ENCODE assay signal across 1 fruit fly cellular context in the genomic region with DNA sequence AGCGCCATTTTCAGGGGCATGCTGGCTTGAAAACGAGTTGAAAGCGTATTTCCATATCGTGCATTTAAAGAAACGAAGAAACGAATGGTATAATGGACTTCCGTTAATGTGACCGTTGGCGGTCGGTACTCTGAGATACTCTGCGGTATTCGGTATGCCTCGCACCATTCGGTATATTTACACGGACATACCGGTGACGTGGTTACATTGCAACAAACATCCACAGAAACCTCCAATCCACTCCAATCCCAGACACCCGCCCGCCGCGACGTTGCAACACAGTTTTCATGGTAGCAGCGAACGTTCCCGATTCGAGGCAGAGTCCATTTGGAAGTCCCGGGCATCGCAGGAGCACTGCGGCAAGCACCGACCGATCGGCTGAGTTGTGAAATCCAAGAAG.
TF ChIP-seq lines count a peak whose summit lies in the region.

A gene (plus strand): TSS at position 170 of the 400 bp plus-strand sequence.

TF ChIP-seq in whole organism, embryonic, 481 proteins besides CTCF, POLR2A, EP300 and RAD21 (continued from another document):
- TF ChIP-seq CG8944 (GFP tag; optimal IDR thresholded peaks at IDR 0.05; lab: Kevin White, UChicago) (no peak), bsh (GFP tag; optimal IDR thresholded peaks at IDR 0.05; lab: Kevin White, UChicago) (no peak), Elba2 (GFP tag; optimal IDR thresholded peaks at IDR 0.05; lab: Kevin White, UChicago) (no peak), otp (GFP tag; IDR thresholded peaks at IDR 0.05; lab: Robert Waterston, UW) (no peak), CG17612 (GFP tag; IDR thresholded peaks at IDR 0.05; lab: Robert Waterston, UW) (no peak), Hr78 (GFP tag; optimal IDR thresholded peaks at IDR 0.05; lab: Kevin White, UChicago) (no peak), Med (GFP tag; lab: Kevin White, UChicago) (peak; percentile 80), HLH3B (GFP tag; IDR thresholded peaks at IDR 0.05; lab: Robert Waterston, UW) (no peak), Atf6 (GFP tag; IDR thresholded peaks at IDR 0.05; lab: Robert Waterston, UW) (no peak), CG5245 (GFP tag; optimal IDR thresholded peaks at IDR 0.05; lab: Kevin White, UChicago) (no peak), slbo (GFP tag; IDR thresholded peaks at IDR 0.05; lab: Robert Waterston, UW) (no peak; the same call in 1 of the 2 replicates), caup (GFP tag; optimal IDR thresholded peaks at IDR 0.05; lab: Kevin White, UChicago; ENCODE audit: severe bottlenecking) (peak; percentile 7), pzg (GFP tag; optimal IDR thresholded peaks at IDR 0.05; lab: Kevin White, UChicago) (peak; percentile 59), CG12391 (tag; optimal IDR thresholded peaks at IDR 0.05; lab: Kevin White, UChicago) (no peak), ci (GFP tag; IDR thresholded peaks at IDR 0.05; lab: Robert Waterston, UW) (peak; percentile 31; the same call in 1 of the 3 replicates), chif (GFP tag; optimal IDR thresholded peaks at IDR 0.05; lab: Kevin White, UChicago) (no peak), Optix (GFP tag; IDR thresholded peaks at IDR 0.05; lab: Robert Waterston, UW) (no peak), Poxn (GFP tag; IDR thresholded peaks at IDR 0.05; lab: Robert Waterston, UW) (no peak), CG10979 (tag; optimal IDR thresholded peaks at IDR 0.05; lab: Kevin White, UChicago) (no peak), CG12104 (GFP tag; optimal IDR thresholded peaks at IDR 0.05; lab: Kevin White, UChicago) (no peak), dmrt11E (tag; optimal IDR thresholded peaks at IDR 0.05; lab: Kevin White, UChicago) (no peak), bowl (GFP tag; IDR thresholded peaks at IDR 0.05; lab: Robert Waterston, UW) (no peak), gsb-n (tag; optimal IDR thresholded peaks at IDR 0.05; lab: Kevin White, UChicago) (no peak), CG34224 (GFP tag; IDR thresholded peaks at IDR 0.05; lab: Robert Waterston, UW; ENCODE audit: partially characterized antibody) (no peak), pfk (GFP tag; optimal IDR thresholded peaks at IDR 0.05; lab: Kevin White, UChicago) (peak; percentile 60), MESR4 (GFP tag; optimal IDR thresholded peaks at IDR 0.05; lab: Kevin White, UChicago) (peak; percentile 88), Scr (GFP tag; IDR thresholded peaks at IDR 0.05; lab: Robert Waterston, UW; ENCODE audit: partially characterized antibody) (no peak), CG17829 (tag; optimal IDR thresholded peaks at IDR 0.05; lab: Kevin White, UChicago) (no peak), wek (GFP tag; optimal IDR thresholded peaks at IDR 0.05; lab: Kevin White, UChicago) (peak; percentile 8), Opbp (GFP tag; IDR thresholded peaks at IDR 0.05; lab: Robert Waterston, UW; ENCODE audit: partially characterized antibody) (0 out of 3 replicates have a peak, but pooled peaks have one; percentile 24), Trl (optimal IDR thresholded peaks at IDR 0.05; lab: Kevin White, UChicago) (no peak), Trl (GFP tag; optimal IDR thresholded peaks at IDR 0.05; lab: Kevin White, UChicago) (no peak), CG18619 (GFP tag; optimal IDR thresholded peaks at IDR 0.05; lab: Kevin White, UChicago) (no peak), NC2β (GFP tag; optimal IDR thresholded peaks at IDR 0.05; lab: Kevin White, UChicago) (no peak), trem (tag; optimal IDR thresholded peaks at IDR 0.05; lab: Kevin White, UChicago) (peak; percentile 9), sob (GFP tag; IDR thresholded peaks at IDR 0.05; lab: Robert Waterston, UW) (no peak), Mad (GFP tag; optimal IDR thresholded peaks at IDR 0.05; lab: Kevin White, UChicago) (no peak), prd (optimal IDR thresholded peaks at IDR 0.05; lab: Kevin White, UChicago) (no peak), prd (GFP tag; IDR thresholded peaks at IDR 0.05; lab: Robert Waterston, UW) (no peak), ro (GFP tag; IDR thresholded peaks at IDR 0.05; lab: Robert Waterston, UW) (no peak), Ets97D (GFP tag; optimal IDR thresholded peaks at IDR 0.05; lab: Kevin White, UChicago) (peak; percentile 93), CG15601 (tag; optimal IDR thresholded peaks at IDR 0.05; lab: Kevin White, UChicago) (peak; percentile 18), Hr3 (GFP tag; optimal IDR thresholded peaks at IDR 0.05; lab: Kevin White, UChicago) (no peak), CG14050 (GFP tag; IDR thresholded peaks at IDR 0.05; lab: Robert Waterston, UW) (no peak), zen (tag; optimal IDR thresholded peaks at IDR 0.05; lab: Kevin White, UChicago) (no peak), CG1529 (GFP tag; optimal IDR thresholded peaks at IDR 0.05; lab: Kevin White, UChicago) (no peak), cwo (GFP tag; optimal IDR thresholded peaks at IDR 0.05; lab: Kevin White, UChicago) (no peak), CG11085 (GFP tag; IDR thresholded peaks at IDR 0.05; lab: Robert Waterston, UW) (no peak), oc (tag; optimal IDR thresholded peaks at IDR 0.05; lab: Kevin White, UChicago) (no peak), Rfx (GFP tag; IDR thresholded peaks at IDR 0.05; lab: Robert Waterston, UW) (0 out of 2 replicates have a peak, but pooled peaks have one; percentile 8), CG10959 (GFP tag; IDR thresholded peaks at IDR 0.05; lab: Robert Waterston, UW) (no peak), tna (GFP tag; IDR thresholded peaks at IDR 0.05; lab: Robert Waterston, UW; ENCODE audit: partially characterized antibody) (no peak), CG13424 (tag; optimal IDR thresholded peaks at IDR 0.05; lab: Kevin White, UChicago) (no peak), disco-r (GFP tag; optimal IDR thresholded peaks at IDR 0.05; lab: Kevin White, UChicago) (no peak), row (GFP tag; IDR thresholded peaks at IDR 0.05; lab: Robert Waterston, UW) (no peak), CG11247 (GFP tag; IDR thresholded peaks at IDR 0.05; lab: Robert Waterston, UW) (no peak), CG1792 (GFP tag; optimal IDR thresholded peaks at IDR 0.05; lab: Kevin White, UChicago) (no peak), CG3407 (GFP tag; optimal IDR thresholded peaks at IDR 0.05; lab: Kevin White, UChicago) (no peak), CG30431 (GFP tag; optimal IDR thresholded peaks at IDR 0.05; lab: Kevin White, UChicago) (no peak), ERR (GFP tag; optimal IDR thresholded peaks at IDR 0.05; lab: Kevin White, UChicago) (no peak), CG8290 (GFP tag; optimal IDR thresholded peaks at IDR 0.05; lab: Kevin White, UChicago) (no peak), CG8290 (tag; optimal IDR thresholded peaks at IDR 0.05; lab: Kevin White, UChicago) (peak in 1 of 2 experiments; percentile 46), CG1603 (tag; optimal IDR thresholded peaks at IDR 0.05; lab: Kevin White, UChicago) (peak; percentile 54)
